Worm (Caenorhabditis elegans) whole organism, L2 larva: ENCODE data around the gene pqn-8.

Experiments
- R02D3.7 ChIP-seq: fragments of 150-350 bp; optimal IDR thresholded peaks from 2 replicates; lab custom pipeline; 2014; ENCODE audit warnings: missing biosample characterization, missing genetic modification characterization
- Y55F3AM.14 ChIP-seq: fragments of 200-800 bp; sonication (Bioruptor generic); optimal IDR thresholded peaks from 2 replicates; lab custom pipeline; 2018; ENCODE audit warnings: mild to moderate bottlenecking, missing genetic modification characterization, missing compliant biosample characterization
- ZK546.5 ChIP-seq: sonication (generic microtip); optimal IDR thresholded peaks from 2 replicates; lab custom pipeline; 2017; ENCODE audit warnings: missing biosample characterization, missing genetic modification characterization
- alr-1 ChIP-seq: fragments of 150-350 bp; optimal IDR thresholded peaks from 2 replicates; lab custom pipeline; 2014; ENCODE audit warnings: missing biosample characterization, missing genetic modification characterization
- aly-2 ChIP-seq: fragments of 150-350 bp; optimal IDR thresholded peaks from 2 replicates; lab custom pipeline; 2014; ENCODE audit warnings: missing biosample characterization, missing genetic modification characterization
- blmp-1 ChIP-seq: sonication (generic microtip); optimal IDR thresholded peaks from 2 replicates; lab custom pipeline; 2017; ENCODE audit warnings: missing genetic modification characterization, mild to moderate bottlenecking, missing compliant biosample characterization, antibody characterized with exemption, moderate library complexity; ENCODE audit not compliant: insufficient read depth
- ceh-16 ChIP-seq: fragments of 150-350 bp; optimal IDR thresholded peaks from 2 replicates; lab custom pipeline; 2014; ENCODE audit warnings: missing biosample characterization, missing genetic modification characterization
- ceh-82 ChIP-seq: fragments of 150-350 bp; optimal IDR thresholded peaks from 2 replicates; lab custom pipeline; 2014; ENCODE audit warnings: missing biosample characterization, missing genetic modification characterization
- dmd-4 ChIP-seq: sonication (generic microtip); optimal IDR thresholded peaks from 2 replicates; lab custom pipeline; 2017; ENCODE audit warnings: missing biosample characterization, missing genetic modification characterization
- egl-27 ChIP-seq: sonication (generic microtip); optimal IDR thresholded peaks from 3 replicates; lab custom pipeline; 2017; ENCODE audit warnings: missing biosample characterization, missing genetic modification reagents, missing genetic modification characterization
- elt-1 ChIP-seq: fragments of 150-350 bp; optimal IDR thresholded peaks from 2 replicates; lab custom pipeline; 2014; ENCODE audit warnings: missing biosample characterization, missing genetic modification characterization
- elt-3 ChIP-seq: sonication (generic microtip); optimal IDR thresholded peaks from 2 replicates; lab custom pipeline; 2017; ENCODE audit warnings: missing biosample characterization, missing genetic modification characterization
- fos-1 ChIP-seq: fragments of 150-350 bp; optimal IDR thresholded peaks from 2 replicates; lab custom pipeline; 2014; ENCODE audit warnings: missing biosample characterization, missing genetic modification characterization
- lin-11 ChIP-seq: fragments of 150-350 bp; sonication (generic microtip); optimal IDR thresholded peaks from 2 replicates; lab custom pipeline; 2014; ENCODE audit warnings: missing biosample characterization, missing genetic modification characterization, inconsistent platforms, mixed read lengths
- lin-13 ChIP-seq: fragments of 150-350 bp; optimal IDR thresholded peaks from 2 replicates; lab custom pipeline; 2014; ENCODE audit warnings: missing biosample characterization, missing genetic modification reagents, missing genetic modification characterization
- lsy-2 ChIP-seq, 2 experiments: fragments of 150-350 bp in 1 of 2; sonication (generic microtip) in 1 of 2; optimal IDR thresholded peaks; 2 replicates each; lab custom pipeline; 2014 to 2017; ENCODE audit warnings: missing biosample characterization in 2 of 2, missing genetic modification characterization in 2 of 2
- mbf-1 ChIP-seq: sonication (generic microtip); optimal IDR thresholded peaks from 2 replicates; lab custom pipeline; 2017; ENCODE audit warnings: missing biosample characterization, missing genetic modification characterization
- mdl-1 ChIP-seq, 2 experiments: fragments of 150-350 bp in 1 of 2; sonication (generic microtip) in 1 of 2; optimal IDR thresholded peaks; 2 replicates each; lab custom pipeline; 2017; ENCODE audit warnings: missing biosample characterization in 2 of 2, missing genetic modification characterization in 2 of 2
- nhr-11 ChIP-seq: fragments of 150-350 bp; optimal IDR thresholded peaks from 2 replicates; lab custom pipeline; 2014; ENCODE audit warnings: missing biosample characterization, missing genetic modification characterization
- nhr-129 ChIP-seq: fragments of 150-350 bp; optimal IDR thresholded peaks from 2 replicates; lab custom pipeline; 2014; ENCODE audit warnings: missing biosample characterization, missing genetic modification characterization
- nhr-23 ChIP-seq: fragments of 150-350 bp; optimal IDR thresholded peaks from 2 replicates; lab custom pipeline; 2014; ENCODE audit warnings: missing biosample characterization, missing genetic modification reagents, missing genetic modification characterization
- nhr-237 ChIP-seq: fragments of 150-350 bp; optimal IDR thresholded peaks from 2 replicates; lab custom pipeline; 2014; ENCODE audit warnings: missing biosample characterization, missing genetic modification characterization
- nhr-25 ChIP-seq: fragments of 150-350 bp; sonication (generic microtip); optimal IDR thresholded peaks from 3 replicates; lab custom pipeline; 2014; ENCODE audit warnings: missing biosample characterization, missing genetic modification characterization
- nhr-6 ChIP-seq: fragments of 150-350 bp; optimal IDR thresholded peaks from 2 replicates; lab custom pipeline; 2014; ENCODE audit warnings: missing biosample characterization, missing genetic modification characterization
- peb-1 ChIP-seq: fragments of 150-350 bp; optimal IDR thresholded peaks from 2 replicates; lab custom pipeline; 2014; ENCODE audit warnings: missing biosample characterization, missing genetic modification characterization
- sma-3 ChIP-seq: sonication (generic microtip); optimal IDR thresholded peaks from 2 replicates; lab custom pipeline; 2016; ENCODE audit warnings: missing genetic modification reagents, missing genetic modification characterization, missing compliant biosample characterization
- sma-9 ChIP-seq, 2 experiments: fragments of 150-350 bp in 1 of 2; sonication (generic microtip) in 1 of 2; optimal IDR thresholded peaks; 2 replicates each; lab custom pipeline; 2014 to 2016; ENCODE audit warnings: missing genetic modification characterization in 2 of 2, mild to moderate bottlenecking in 1 of 2, missing biosample characterization in 1 of 2, missing compliant biosample characterization in 1 of 2, missing genetic modification reagents in 1 of 2, moderate library complexity in 1 of 2
- unc-39 ChIP-seq: fragments of 150-350 bp; optimal IDR thresholded peaks from 2 replicates; lab custom pipeline; 2014; ENCODE audit warnings: missing biosample characterization, missing genetic modification characterization
- unc-62 ChIP-seq: fragments of 150-350 bp; optimal IDR thresholded peaks from 2 replicates; lab custom pipeline; 2014; ENCODE audit warnings: missing biosample characterization, missing genetic modification reagents, missing genetic modification characterization
- zag-1 ChIP-seq: fragments of 150-350 bp; optimal IDR thresholded peaks from 2 replicates; lab custom pipeline; 2014; ENCODE audit warnings: missing biosample characterization, missing genetic modification characterization

pqn-8 gene

ce11 chrIII:10004213-10004612 is 6.4 kb upstream of the pqn-8 start, which contains the start of gene C05B5.11:
Gene C05B5.11, plus strand, starts transcription at chrIII:10004513.
- TF ChIP-seq sma-3 (no peak), nhr-23 (tag; lab: Kevin White, UChicago) (no peak)

ce11 chrIII:10001060-10001459 is 3.3 kb upstream of the pqn-8 start, which contains the start of gene C05B5.5:
Gene C05B5.5, plus strand, starts transcription at chrIII:10001360.
- peak; percentile 31 for TF ChIP-seq fos-1
- TF ChIP-seq unc-62 (GFP tag; lab: Kevin White, UChicago): no peak

- no peak for TF ChIP-seq nhr-129 (tag; lab: Kevin White, UChicago)
- TF ChIP-seq Y55F3AM.14 (GFP tag; lab: Kevin White, UChicago): no peak
- no peak for TF ChIP-seq egl-27 (tag; lab: Kevin White, UChicago)
- no peak for TF ChIP-seq sma-9 (GFP tag; optimal IDR thresholded peaks at IDR 0.05; lab: Kevin White, UChicago)
- TF ChIP-seq sma-9 (tag; optimal IDR thresholded peaks at IDR 0.05; lab: Kevin White, UChicago): no peak
- no peak for TF ChIP-seq ceh-82 (tag; lab: Kevin White, UChicago)
- TF ChIP-seq blmp-1 (tag; lab: Kevin White, UChicago): no peak
- no peak for TF ChIP-seq sma-3
- no peak for TF ChIP-seq alr-1 (tag; lab: Kevin White, UChicago)
- no peak for TF ChIP-seq lin-11 (tag; lab: Kevin White, UChicago)
- TF ChIP-seq mbf-1 (tag; lab: Kevin White, UChicago): no peak
- TF ChIP-seq, all 48 proteins: peak for 0
These were observed 2.6 kb upstream of the pqn-8 start, which contains the start of gene C05B5.2 for ce11 chrIII:10000428-10000827. Gene C05B5.2, minus strand, starts transcription at chrIII:10000528.

ce11 chrIII:9999235-9999634 is 1.4 kb upstream of the pqn-8 start, which contains the start of gene C05B5.17:
Gene C05B5.17, minus strand, starts transcription at chrIII:9999335.
- TF ChIP-seq sma-9 (GFP tag; optimal IDR thresholded peaks at IDR 0.05; lab: Kevin White, UChicago) (no peak), sma-9 (tag; optimal IDR thresholded peaks at IDR 0.05; lab: Kevin White, UChicago) (no peak), elt-3 (tag; lab: Kevin White, UChicago) (no peak), mbf-1 (tag; lab: Kevin White, UChicago) (no peak), unc-39 (no peak), ZK546.5 (tag; lab: Kevin White, UChicago) (no peak), mdl-1 (tag; optimal IDR thresholded peaks at IDR 0.05; lab: Kevin White, UChicago) (no peak), egl-27 (tag; lab: Kevin White, UChicago) (no peak), dmd-4 (tag; lab: Kevin White, UChicago) (no peak), nhr-6 (tag; lab: Kevin White, UChicago) (no peak), aly-2 (no peak)
- TF ChIP-seq, all 48 proteins: peak for 0

- TF ChIP-seq aly-2: no peak
- no peak for TF ChIP-seq mbf-1 (tag; lab: Kevin White, UChicago)
- TF ChIP-seq lsy-2 (tag; optimal IDR thresholded peaks at IDR 0.05; lab: Kevin White, UChicago): no peak
- no peak for TF ChIP-seq lin-13 (GFP tag; lab: Kevin White, UChicago)
- TF ChIP-seq, all 48 proteins: peak for 0
These were observed 4.3 kb downstream of the pqn-8 start, which contains the start of gene C05B5.4 for ce11 chrIII:9993535-9993934. Gene C05B5.4, plus strand, starts transcription at chrIII:9993885.

ce11 chrIII:9991324-9991723 is 6.5 kb downstream of the pqn-8 start:
- TF ChIP-seq egl-27 (tag; lab: Kevin White, UChicago) (no peak), peb-1 (no peak), ceh-82 (tag; lab: Kevin White, UChicago) (no peak), zag-1 (no peak), nhr-237 (tag; lab: Kevin White, UChicago) (no peak), sma-3 (no peak), elt-1 (peak; percentile 66), R02D3.7 (tag; lab: Kevin White, UChicago) (no peak), nhr-23 (tag; lab: Kevin White, UChicago) (peak; percentile 58), blmp-1 (tag; lab: Kevin White, UChicago) (peak; percentile 46), ZK546.5 (tag; lab: Kevin White, UChicago) (no peak), alr-1 (tag; lab: Kevin White, UChicago) (no peak), nhr-11 (tag; lab: Kevin White, UChicago) (no peak), elt-3 (tag; lab: Kevin White, UChicago) (no peak), nhr-25 (tag; lab: Kevin White, UChicago) (peak; percentile 11), unc-39 (no peak), sma-9 (GFP tag; optimal IDR thresholded peaks at IDR 0.05; lab: Kevin White, UChicago) (no peak), sma-9 (tag; optimal IDR thresholded peaks at IDR 0.05; lab: Kevin White, UChicago) (no peak), ceh-16 (tag; lab: Kevin White, UChicago) (peak; percentile 75)
